Worm (Caenorhabditis elegans) whole organism, young adult: ENCODE data around the gene K01A2.5.

Source experiments
- B0336.3 ChIP-seq: fragments of 200-800 bp; sonication (Bioruptor generic); IDR thresholded peaks from 2 replicates; pipeline ENCODE4 v1.3.6; 2022; ENCODE audit warnings: missing genetic modification characterization, missing compliant biosample characterization
- F23B12.7 ChIP-seq: sonication (generic microtip); optimal IDR thresholded peaks from 2 replicates; lab custom pipeline; 2017; ENCODE audit warnings: missing genetic modification characterization, mild to moderate bottlenecking, missing compliant biosample characterization, antibody characterized with exemption, moderate library complexity; ENCODE audit not compliant: insufficient read depth
- F37B4.10 ChIP-seq: fragments of 200-800 bp; sonication (Bioruptor generic); IDR thresholded peaks from 2 replicates; pipeline ENCODE4 v1.3.6; 2022; ENCODE audit warnings: missing genetic modification characterization, missing compliant biosample characterization
- F49E8.2 ChIP-seq: sonication (generic microtip); optimal IDR thresholded peaks from 3 replicates; lab custom pipeline; 2017; ENCODE audit warnings: missing genetic modification characterization, mild to moderate bottlenecking, missing compliant biosample characterization, antibody characterized with exemption, moderate library complexity; ENCODE audit not compliant: insufficient read depth
- F57C9.4 ChIP-seq: sonication (generic microtip); optimal IDR thresholded peaks from 2 replicates; lab custom pipeline; 2017; ENCODE audit warnings: mild to moderate bottlenecking, missing genetic modification characterization, missing compliant biosample characterization
- K12H6.12 ChIP-seq: fragments of 200-800 bp; sonication (Bioruptor generic); optimal IDR thresholded peaks from 2 replicates; lab custom pipeline; 2018; ENCODE audit warnings: mild to moderate bottlenecking, missing genetic modification characterization, missing compliant biosample characterization
- Y67H2A.10 ChIP-seq: fragments of 200-800 bp; sonication (Bioruptor generic); conservative IDR thresholded peaks from 2 replicates; pipeline ENCODE4 v1.3.6; 2022; ENCODE audit warnings: missing genetic modification reagents, missing genetic modification characterization, missing compliant biosample characterization
- ZK185.1 ChIP-seq: sonication (generic microtip); optimal IDR thresholded peaks from 2 replicates; lab custom pipeline; 2016; ENCODE audit warnings: mild to moderate bottlenecking, missing genetic modification characterization, missing compliant biosample characterization; ENCODE audit not compliant: poor library complexity, severe bottlenecking
- atf-7 ChIP-seq: sonication (generic microtip); optimal IDR thresholded peaks from 2 replicates; lab custom pipeline; 2017; ENCODE audit warnings: mild to moderate bottlenecking, missing genetic modification characterization, missing compliant biosample characterization
- attf-3 ChIP-seq: fragments of 200-800 bp; sonication (Bioruptor generic); conservative IDR thresholded peaks from 2 replicates; pipeline ENCODE4 v1.3.6; 2022; ENCODE audit warnings: missing genetic modification reagents, missing genetic modification characterization, missing compliant biosample characterization
- attf-5 ChIP-seq: fragments of 200-800 bp; sonication (Bioruptor generic); optimal IDR thresholded peaks from 2 replicates; lab custom pipeline; 2018; ENCODE audit warnings: mild to moderate bottlenecking, missing genetic modification characterization, missing compliant biosample characterization
- bed-1 ChIP-seq: fragments of 200-800 bp; sonication (Bioruptor generic); IDR thresholded peaks from 2 replicates; pipeline ENCODE4 v1.3.6; 2022; ENCODE audit warnings: missing genetic modification reagents, missing genetic modification characterization, missing compliant biosample characterization
- bed-2 ChIP-seq: fragments of 200-800 bp; sonication (Bioruptor generic); IDR thresholded peaks from 2 replicates; pipeline ENCODE4 v1.3.6; 2022; ENCODE audit warnings: missing genetic modification reagents, missing genetic modification characterization, missing compliant biosample characterization
- cebp-1 ChIP-seq, 2 experiments: fragments of 200-800 bp in 1 of 2; sonication (Bioruptor generic) in 1 of 2; sonication (generic microtip) in 1 of 2; IDR thresholded peaks in 1 of 2; optimal IDR thresholded peaks in 1 of 2; 2 replicates each; pipeline versions ENCODE4 v1.3.6 to Lab custom; 2017 to 2022; ENCODE audit warnings: missing compliant biosample characterization in 2 of 2, missing genetic modification characterization in 2 of 2, mild to moderate bottlenecking in 1 of 2, missing genetic modification reagents in 1 of 2, moderate library complexity in 1 of 2
- ceh-27 ChIP-seq: fragments of 200-800 bp; sonication (Bioruptor generic); optimal IDR thresholded peaks from 2 replicates; lab custom pipeline; 2018; ENCODE audit warnings: mild to moderate bottlenecking, missing genetic modification characterization, moderate library complexity, missing compliant biosample characterization
- ceh-58 ChIP-seq: fragments of 200-800 bp; sonication (Bioruptor generic); IDR thresholded peaks from 2 replicates; pipeline ENCODE4 v1.3.6; 2022; ENCODE audit warnings: missing genetic modification characterization, missing compliant biosample characterization
- ceh-79 ChIP-seq: sonication (generic microtip); optimal IDR thresholded peaks from 2 replicates; lab custom pipeline; 2017; ENCODE audit warnings: mild to moderate bottlenecking, missing genetic modification characterization, missing compliant biosample characterization
- dpff-1 ChIP-seq: sonication (generic microtip); optimal IDR thresholded peaks from 2 replicates; lab custom pipeline; 2017; ENCODE audit warnings: mild to moderate bottlenecking, missing genetic modification characterization, missing compliant biosample characterization
- efl-1 ChIP-seq: fragments of 150-350 bp; optimal IDR thresholded peaks from 2 replicates; lab custom pipeline; 2014; ENCODE audit warnings: missing biosample characterization, missing genetic modification reagents, missing genetic modification characterization
- egl-18 ChIP-seq: fragments of 200-800 bp; sonication (Bioruptor generic); IDR thresholded peaks from 2 replicates; pipeline ENCODE4 v1.3.6; 2022; ENCODE audit warnings: missing genetic modification reagents, missing genetic modification characterization, missing compliant biosample characterization
- hmg-1.2 ChIP-seq: fragments of 200-800 bp; sonication (Bioruptor generic); IDR thresholded peaks from 2 replicates; pipeline ENCODE4 v1.3.6; 2022; ENCODE audit warnings: missing genetic modification reagents, missing genetic modification characterization, missing compliant biosample characterization
- hrde-1 ChIP-seq: sonication (generic microtip); optimal IDR thresholded peaks from 2 replicates; lab custom pipeline; 2016; ENCODE audit warnings: missing genetic modification characterization, mild to moderate bottlenecking, missing compliant biosample characterization, moderate library complexity, missing genotype, missing genetic modification reagents, borderline replicate concordance
- lin-26 ChIP-seq: fragments of 200-800 bp; sonication (Bioruptor generic); IDR thresholded peaks from 2 replicates; pipeline ENCODE4 v1.3.6; 2022; ENCODE audit warnings: missing genetic modification reagents, missing genetic modification characterization, missing compliant biosample characterization
- lin-35 ChIP-seq, 3 experiments: fragments of 150-350 bp in 2 of 3; sonication (generic microtip) in 1 of 3; optimal IDR thresholded peaks; 2 replicates each; lab custom pipeline; 2014 to 2018; ENCODE audit warnings: missing biosample characterization in 3 of 3, missing genetic modification characterization in 3 of 3, missing genetic modification reagents in 3 of 3
- lin-54 ChIP-seq: fragments of 200-800 bp; sonication (Bioruptor generic); optimal IDR thresholded peaks from 2 replicates; lab custom pipeline; 2018; ENCODE audit warnings: mild to moderate bottlenecking, missing genetic modification characterization, missing compliant biosample characterization
- lir-1 ChIP-seq: fragments of 200-800 bp; sonication (Bioruptor generic); conservative IDR thresholded peaks from 2 replicates; pipeline ENCODE4 v1.3.6; 2022; ENCODE audit warnings: missing genetic modification reagents, missing genetic modification characterization, missing compliant biosample characterization
- lsy-27 ChIP-seq: sonication (generic microtip); optimal IDR thresholded peaks from 2 replicates; lab custom pipeline; 2017; ENCODE audit warnings: missing genetic modification characterization, mild to moderate bottlenecking, missing compliant biosample characterization, antibody characterized with exemption, missing genotype, borderline replicate concordance; ENCODE audit not compliant: insufficient read depth
- madf-8 ChIP-seq: fragments of 200-800 bp; sonication (Bioruptor generic); conservative IDR thresholded peaks from 2 replicates; pipeline ENCODE4 v1.3.6; 2022; ENCODE audit warnings: missing genetic modification reagents, missing genetic modification characterization, missing compliant biosample characterization
- mcd-1 ChIP-seq: fragments of 200-800 bp; sonication (Bioruptor generic); IDR thresholded peaks from 2 replicates; pipeline ENCODE4 v1.3.6; 2022; ENCODE audit warnings: missing genetic modification reagents, missing genetic modification characterization, missing compliant biosample characterization
- mxl-1 ChIP-seq: sonication (generic microtip); optimal IDR thresholded peaks from 2 replicates; lab custom pipeline; 2016; ENCODE audit warnings: missing genetic modification characterization, missing compliant biosample characterization
- nfya-2 ChIP-seq: fragments of 200-800 bp; sonication (Bioruptor generic); IDR thresholded peaks from 2 replicates; pipeline ENCODE4 v1.3.6; 2022; ENCODE audit warnings: missing genetic modification reagents, missing genetic modification characterization, missing compliant biosample characterization
- nhr-120 ChIP-seq: fragments of 200-800 bp; sonication (Bioruptor generic); IDR thresholded peaks from 2 replicates; pipeline ENCODE4 v1.3.6; 2022; ENCODE audit warnings: missing genetic modification characterization, missing compliant biosample characterization
- nhr-80 ChIP-seq: sonication (generic microtip); optimal IDR thresholded peaks from 2 replicates; lab custom pipeline; 2016; ENCODE audit warnings: missing genetic modification characterization, missing compliant biosample characterization
- rcor-1 ChIP-seq: fragments of 200-800 bp; sonication (Bioruptor generic); IDR thresholded peaks from 2 replicates; pipeline ENCODE4 v1.3.6; 2022; ENCODE audit warnings: missing genetic modification reagents, missing genetic modification characterization, missing compliant biosample characterization
- repo-1 ChIP-seq: sonication (generic microtip); optimal IDR thresholded peaks from 2 replicates; lab custom pipeline; 2017; ENCODE audit warnings: mild to moderate bottlenecking, missing genetic modification characterization, missing compliant biosample characterization
- sdz-38 ChIP-seq: sonication (generic microtip); optimal IDR thresholded peaks from 2 replicates; lab custom pipeline; 2016; ENCODE audit warnings: missing genotype, missing genetic modification characterization, missing compliant biosample characterization
- sea-2 ChIP-seq: fragments of 200-800 bp; sonication (Bioruptor generic); IDR thresholded peaks from 2 replicates; pipeline ENCODE4 v1.3.6; 2022; ENCODE audit warnings: missing genetic modification characterization, missing compliant biosample characterization
- somi-1 ChIP-seq: fragments of 200-800 bp; sonication (Bioruptor generic); optimal IDR thresholded peaks from 2 replicates; lab custom pipeline; 2018; ENCODE audit warnings: mild to moderate bottlenecking, missing genetic modification characterization, missing compliant biosample characterization
- tbx-9 ChIP-seq: sonication (generic microtip); optimal IDR thresholded peaks from 2 replicates; lab custom pipeline; 2016; ENCODE audit warnings: borderline replicate concordance, missing genetic modification characterization, inconsistent platforms, missing compliant biosample characterization
- unc-62 ChIP-seq: fragments of 150-350 bp; optimal IDR thresholded peaks from 2 replicates; lab custom pipeline; 2014; ENCODE audit warnings: missing biosample characterization, missing genetic modification reagents, missing genetic modification characterization
- ztf-6 ChIP-seq: fragments of 200-800 bp; sonication (Bioruptor generic); IDR thresholded peaks from 2 replicates; pipeline ENCODE4 v1.3.6; 2022; ENCODE audit warnings: missing genetic modification reagents, missing genetic modification characterization, missing compliant biosample characterization

The K01A2.5 gene

DNA sequence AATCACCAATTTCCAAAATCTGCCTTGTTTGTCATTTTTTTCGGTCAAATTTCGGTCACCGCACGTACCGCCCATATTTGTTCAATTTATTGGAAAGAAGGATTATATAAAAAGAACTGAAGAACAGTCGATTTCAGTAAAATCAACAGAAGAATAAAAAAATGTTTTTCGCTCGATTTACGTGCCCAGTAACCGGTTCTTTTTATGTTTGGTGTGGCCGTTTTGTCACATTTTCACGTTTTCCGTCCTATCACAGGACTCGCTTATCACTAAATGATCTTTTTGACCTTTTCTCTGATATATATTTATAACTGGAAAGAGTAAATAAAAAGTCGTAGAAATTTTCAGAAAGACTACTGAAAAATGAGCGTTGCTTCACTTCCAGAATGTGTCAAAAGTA, 18.4 kb downstream of the K01A2.5 start, which contains the start of gene far-7 (continued):
- TF ChIP-seq lin-26 (GFP tag; lab: Robert Waterston, UW) = no peak

DNA sequence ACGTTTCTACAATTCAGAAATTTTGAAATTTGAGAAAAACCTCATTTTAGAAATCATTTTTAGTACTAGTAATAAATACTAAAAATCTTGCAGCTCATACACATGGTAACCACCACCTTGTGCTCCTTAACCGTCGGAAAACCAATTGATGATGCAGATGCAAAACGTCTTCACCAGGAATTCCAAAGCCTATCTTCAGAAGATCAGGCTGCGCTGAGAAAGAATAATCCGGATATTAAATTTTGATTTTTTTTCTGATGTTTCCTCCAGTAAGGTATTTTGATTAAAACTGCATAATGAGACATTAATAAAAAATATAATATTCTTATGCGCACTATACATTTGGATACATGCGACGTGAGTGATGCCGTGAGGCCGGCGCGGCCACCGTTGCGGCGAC, 19.7 kb downstream of the K01A2.5 start:
- TF ChIP-seq hmg-1.2 (GFP tag; lab: Robert Waterston, UW) (0 out of 2 replicates have a peak, but pooled peaks have one; percentile 19), F37B4.10 (GFP tag; lab: Robert Waterston, UW) (no peak)
- TF ChIP-seq, all 124 proteins: peak for 1

DNA sequence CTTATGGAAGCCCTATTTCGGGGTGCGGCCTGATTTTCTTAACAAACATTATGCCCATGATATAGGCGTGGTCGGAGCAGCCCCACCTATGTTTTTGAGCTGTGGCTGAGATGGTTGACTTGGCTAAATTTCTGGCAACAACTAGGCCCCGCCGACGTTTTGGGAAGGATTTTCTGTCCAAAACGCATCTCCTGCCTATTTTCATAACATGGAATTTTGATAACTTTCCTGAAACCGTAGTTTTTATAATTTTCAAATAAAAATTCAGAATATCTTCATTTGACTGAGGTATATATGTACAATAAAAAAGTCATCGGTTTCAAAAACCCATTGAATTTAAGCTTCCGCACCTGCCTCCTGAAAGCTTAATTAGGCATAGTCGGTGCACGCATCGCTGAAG, 20.1 kb downstream of the K01A2.5 start:
- TF ChIP-seq hmg-1.2 (GFP tag; lab: Robert Waterston, UW) = 0 out of 2 replicates have a peak, but pooled peaks have one; percentile 2
- no peak for TF ChIP-seq repo-1 (tag; lab: Kevin White, UChicago)
- 0 out of 2 replicates have a peak, but pooled peaks have one; percentile 13 for TF ChIP-seq B0336.3

DNA sequence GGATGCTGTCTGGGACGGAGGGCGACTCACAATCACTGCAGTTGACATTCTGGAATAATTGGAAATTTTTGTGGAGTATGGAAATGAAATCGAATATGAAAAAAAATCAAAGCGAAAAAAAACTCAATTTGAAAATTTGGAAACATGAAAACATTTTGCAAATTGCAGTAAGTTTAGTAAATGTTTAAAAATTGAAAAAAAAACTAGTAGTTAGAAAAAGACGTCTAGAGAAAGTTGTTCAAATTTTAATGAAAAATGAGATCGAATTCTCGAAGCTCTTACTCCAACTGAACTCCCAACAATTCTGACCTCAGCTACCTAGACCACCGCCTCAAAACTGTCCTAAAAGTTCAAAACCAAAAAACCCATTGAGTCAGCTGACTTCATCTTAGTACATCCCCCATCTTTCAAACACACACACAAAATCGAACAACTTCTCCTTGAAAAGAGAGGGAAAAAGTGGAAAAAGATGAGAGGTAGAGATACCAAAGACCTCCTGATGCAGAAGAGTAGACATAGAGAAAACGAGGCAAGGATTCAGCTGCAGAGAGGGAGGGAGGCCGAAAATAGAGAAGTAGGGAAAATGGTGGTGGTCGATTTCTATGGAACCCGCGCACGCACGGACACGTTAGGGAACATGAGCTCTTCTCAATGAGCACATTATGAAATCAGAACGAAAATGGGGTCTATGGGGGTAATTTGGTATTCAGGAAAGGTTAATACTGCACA, 22.1 kb downstream of the K01A2.5 start, which contains the start of gene K01A2.10:
TSS of gene K01A2.10 (minus strand) at position 51 of the 729 bp plus-strand sequence.
- TF ChIP-seq lin-35 (GFP tag; optimal IDR thresholded peaks at IDR 0.05; lab: Kevin White, UChicago) = peak in 1 of 3 experiments; percentile 30
- TF ChIP-seq ZK185.1 (tag; lab: Kevin White, UChicago) = no peak
- TF ChIP-seq nhr-120 = no peak
- no peak for TF ChIP-seq ceh-58
- TF ChIP-seq mcd-1 (GFP tag; lab: Robert Waterston, UW) = no peak
- TF ChIP-seq sdz-38 (tag; lab: Kevin White, UChicago) = no peak
- TF ChIP-seq tbx-9 = no peak
- TF ChIP-seq madf-8 (GFP tag; lab: Robert Waterston, UW) = no peak
- no peak for TF ChIP-seq lir-1 (GFP tag; lab: Robert Waterston, UW)
- no peak for TF ChIP-seq unc-62 (GFP tag; lab: Kevin White, UChicago)
- no peak for TF ChIP-seq ceh-79 (tag; lab: Kevin White, UChicago)
- TF ChIP-seq egl-18 (GFP tag; lab: Robert Waterston, UW) = no peak
- TF ChIP-seq attf-3 (GFP tag; lab: Robert Waterston, UW) = no peak
- TF ChIP-seq hmg-1.2 (GFP tag; lab: Robert Waterston, UW) = peak; percentile 16; the same call in 1 of the 2 replicates
- TF ChIP-seq bed-1 = no peak
- TF ChIP-seq hrde-1 (tag; lab: Kevin White, UChicago) = no peak
- no peak for TF ChIP-seq sea-2 (GFP tag; lab: Robert Waterston, UW)
- TF ChIP-seq cebp-1 (GFP tag; IDR thresholded peaks at IDR 0.05; lab: Robert Waterston, UW) = no peak
- no peak for TF ChIP-seq cebp-1 (tag; optimal IDR thresholded peaks at IDR 0.05; lab: Kevin White, UChicago)
- TF ChIP-seq nhr-80 = no peak
- no peak for TF ChIP-seq atf-7 (tag; lab: Kevin White, UChicago)
- TF ChIP-seq attf-5 (GFP tag; lab: Kevin White, UChicago) = peak; percentile 3
- TF ChIP-seq somi-1 (GFP tag; lab: Kevin White, UChicago) = no peak
- TF ChIP-seq lin-54 = no peak
- TF ChIP-seq nfya-2 = no peak
- TF ChIP-seq dpff-1 = no peak
- TF ChIP-seq F23B12.7 (tag; lab: Kevin White, UChicago) = no peak
- no peak for TF ChIP-seq rcor-1 (GFP tag; lab: Robert Waterston, UW)
- no peak for TF ChIP-seq F49E8.2 (tag; lab: Kevin White, UChicago)
- TF ChIP-seq bed-2 (GFP tag; lab: Robert Waterston, UW) = no peak
- peak; percentile 31 for TF ChIP-seq ceh-27 (GFP tag; lab: Kevin White, UChicago)
- TF ChIP-seq efl-1 (GFP tag; lab: Kevin White, UChicago) = no peak
- no peak for TF ChIP-seq lsy-27 (tag; lab: Kevin White, UChicago)
- TF ChIP-seq ztf-6 = no peak
- TF ChIP-seq K12H6.12 = peak; percentile 37
- TF ChIP-seq Y67H2A.10 (GFP tag; lab: Robert Waterston, UW) = no peak
- TF ChIP-seq mxl-1 (tag; lab: Kevin White, UChicago) = no peak
- no peak for TF ChIP-seq F57C9.4 (tag; lab: Kevin White, UChicago)
